Fruit fly (Drosophila melanogaster): Measurements from ENCODE around the gene Ipp.

The Ipp gene

DNA sequence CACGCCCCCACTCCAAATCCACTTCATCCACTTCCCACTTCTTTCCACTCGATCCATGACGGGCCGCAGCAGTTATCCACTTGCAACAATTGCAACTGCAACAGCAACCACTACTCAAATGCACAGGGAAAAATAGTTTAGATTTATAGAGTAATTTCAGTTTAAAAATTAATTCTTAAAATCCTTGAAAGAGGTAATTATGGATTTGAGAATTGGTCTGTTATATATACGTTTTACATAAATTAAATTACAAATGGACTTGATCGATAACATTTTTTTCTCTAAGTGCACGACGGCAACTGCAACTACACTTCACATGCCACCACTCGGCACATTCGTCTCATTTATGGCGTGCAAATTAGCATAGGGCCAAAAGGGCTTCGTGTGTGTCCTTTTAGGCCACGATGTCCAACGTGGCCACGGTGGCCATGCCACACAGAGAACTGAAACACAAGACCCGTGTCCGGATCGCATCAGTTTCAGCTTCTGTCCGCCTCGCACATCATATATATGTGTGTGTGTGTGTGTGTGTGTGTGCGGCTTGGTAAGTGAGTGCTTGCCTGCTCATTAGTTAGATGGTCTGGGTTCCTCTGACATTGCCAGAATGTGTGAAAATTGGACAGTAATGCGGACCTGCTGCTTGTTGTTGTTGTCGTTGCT, 26.5 kb downstream of the Ipp start:
- TF ChIP-seq Hr83 (GFP tag; optimal IDR thresholded peaks at IDR 0.05; ENCODE audit: poor library complexity, severe bottlenecking) (no peak), rgr (GFP tag; optimal IDR thresholded peaks at IDR 0.05) (peak; percentile 48), HLH106 (tag; optimal IDR thresholded peaks at IDR 0.05) (peak; percentile 65), N (GFP tag; optimal IDR thresholded peaks at IDR 0.05) (no peak), GATAd (GFP tag; optimal IDR thresholded peaks at IDR 0.05) (no peak), CrebA (GFP tag; optimal IDR thresholded peaks at IDR 0.05; ENCODE audit: borderline replicate concordance) (no peak), Dfd (GFP tag; optimal IDR thresholded peaks at IDR 0.05) (peak; percentile 45), Rel (GFP tag; optimal IDR thresholded peaks at IDR 0.05) (no peak), Rel (tag; optimal IDR thresholded peaks at IDR 0.05) (no peak), Hr78 (GFP tag; optimal IDR thresholded peaks at IDR 0.05) (no peak), dmrt93B (GFP tag; optimal IDR thresholded peaks at IDR 0.05) (peak; percentile 20), h (GFP tag; optimal IDR thresholded peaks at IDR 0.05) (peak; percentile 66), Sp1 (GFP tag; optimal IDR thresholded peaks at IDR 0.05) (peak; percentile 57), br (GFP tag; optimal IDR thresholded peaks at IDR 0.05) (peak; percentile 30), dsf (GFP tag; optimal IDR thresholded peaks at IDR 0.05; ENCODE audit: borderline replicate concordance) (no peak), Jra (GFP tag; optimal IDR thresholded peaks at IDR 0.05) (peak; percentile 17), ey (GFP tag; optimal IDR thresholded peaks at IDR 0.05) (peak; percentile 44), woc (GFP tag; optimal IDR thresholded peaks at IDR 0.05) (no peak), lola (GFP tag; optimal IDR thresholded peaks at IDR 0.05) (no peak), OdsH (GFP tag; optimal IDR thresholded peaks at IDR 0.05) (peak; percentile 29), Myc (optimal IDR thresholded peaks at IDR 0.05) (no peak), Vsx2 (GFP tag; optimal IDR thresholded peaks at IDR 0.05; ENCODE audit: partially characterized antibody) (no peak), fru (GFP tag; optimal IDR thresholded peaks at IDR 0.05) (peak; percentile 72), Hnf4 (GFP tag; optimal IDR thresholded peaks at IDR 0.05) (peak; percentile 36), dl (GFP tag; optimal IDR thresholded peaks at IDR 0.05; ENCODE audit: insufficient read depth in 1 of 2, partially characterized antibody in 2 of 2) (no peak), brk (GFP tag; optimal IDR thresholded peaks at IDR 0.05) (no peak), jim (GFP tag; optimal IDR thresholded peaks at IDR 0.05) (no peak), Abd-B (GFP tag; optimal IDR thresholded peaks at IDR 0.05) (no peak), sage (GFP tag; optimal IDR thresholded peaks at IDR 0.05) (no peak), usp (GFP tag; optimal IDR thresholded peaks at IDR 0.05) (no peak), psq (GFP tag; optimal IDR thresholded peaks at IDR 0.05) (peak; percentile 25), tai (GFP tag; optimal IDR thresholded peaks at IDR 0.05) (no peak), sv (GFP tag; optimal IDR thresholded peaks at IDR 0.05) (peak; percentile 60), Mio (GFP tag; optimal IDR thresholded peaks at IDR 0.05) (no peak), foxo (GFP tag; optimal IDR thresholded peaks at IDR 0.05) (peak in 1 of 2 experiments; percentile 64)

- TF ChIP-seq CrebA (GFP tag; optimal IDR thresholded peaks at IDR 0.05; ENCODE audit: borderline replicate concordance) (no peak), fru (GFP tag; optimal IDR thresholded peaks at IDR 0.05) (no peak), h (GFP tag; optimal IDR thresholded peaks at IDR 0.05) (no peak), woc (GFP tag; optimal IDR thresholded peaks at IDR 0.05) (no peak), jim (GFP tag; optimal IDR thresholded peaks at IDR 0.05) (no peak), Hr83 (GFP tag; optimal IDR thresholded peaks at IDR 0.05; ENCODE audit: poor library complexity, severe bottlenecking) (no peak), pan (optimal IDR thresholded peaks at IDR 0.05) (no peak), dmrt93B (GFP tag; optimal IDR thresholded peaks at IDR 0.05) (no peak), CG32264 (GFP tag; optimal IDR thresholded peaks at IDR 0.05) (no peak), HLH106 (tag; optimal IDR thresholded peaks at IDR 0.05) (no peak), psq (GFP tag; optimal IDR thresholded peaks at IDR 0.05) (no peak), Myc (optimal IDR thresholded peaks at IDR 0.05) (no peak), Dfd (GFP tag; optimal IDR thresholded peaks at IDR 0.05) (no peak), Dif (GFP tag; optimal IDR thresholded peaks at IDR 0.05; ENCODE audit: partially characterized antibody) (no peak), tai (GFP tag; optimal IDR thresholded peaks at IDR 0.05) (no peak), Rel (GFP tag; optimal IDR thresholded peaks at IDR 0.05) (no peak), Rel (tag; optimal IDR thresholded peaks at IDR 0.05) (no peak), Hnf4 (GFP tag; optimal IDR thresholded peaks at IDR 0.05) (no peak), GATAd (GFP tag; optimal IDR thresholded peaks at IDR 0.05) (no peak), N (GFP tag; optimal IDR thresholded peaks at IDR 0.05) (no peak), Sp1 (GFP tag; optimal IDR thresholded peaks at IDR 0.05) (no peak)
Measured at dm6 chr3R:13986648-13987047, 28.1 kb downstream of the Ipp start.
